Worm (Caenorhabditis elegans) whole organism, early embryonic: Measurements from ENCODE around the gene pccb-1.

Source experiments
- B0310.2 ChIP-seq: sonication (generic microtip); optimal IDR thresholded peaks from 2 replicates; lab custom pipeline; 2016; ENCODE audit warnings: mild to moderate bottlenecking, missing genetic modification characterization, missing compliant biosample characterization
- F13C5.2 ChIP-seq: sonication (generic microtip); optimal IDR thresholded peaks from 2 replicates; lab custom pipeline; 2017; ENCODE audit warnings: mild to moderate bottlenecking, missing genetic modification characterization, inconsistent platforms, missing compliant biosample characterization
- aly-1 ChIP-seq: sonication (generic microtip); optimal IDR thresholded peaks from 2 replicates; lab custom pipeline; 2016; ENCODE audit warnings: missing genetic modification characterization, missing compliant biosample characterization
- ama-1 ChIP-seq: fragments of 150-350 bp; optimal IDR thresholded peaks from 2 replicates; lab custom pipeline; 2014
- ceh-13 ChIP-seq: fragments of 200-800 bp; sonication (Bioruptor generic); optimal IDR thresholded peaks from 2 replicates; lab custom pipeline; 2018; ENCODE audit warnings: mild to moderate bottlenecking, missing genetic modification characterization, missing compliant biosample characterization
- ceh-36 ChIP-seq: sonication (generic microtip); optimal IDR thresholded peaks from 2 replicates; lab custom pipeline; 2016; ENCODE audit warnings: missing genetic modification characterization, inconsistent platforms, missing compliant biosample characterization
- ets-7 ChIP-seq: sonication (generic microtip); optimal IDR thresholded peaks from 2 replicates; lab custom pipeline; 2016; ENCODE audit warnings: missing genotype, missing genetic modification characterization, missing compliant biosample characterization
- flt-1 ChIP-seq: fragments of 200-800 bp; sonication (Bioruptor generic); IDR thresholded peaks from 2 replicates; pipeline ENCODE4 v1.3.6; 2022; ENCODE audit warnings: missing genetic modification characterization, missing compliant biosample characterization
- hmbx-1 ChIP-seq: sonication (generic microtip); optimal IDR thresholded peaks from 2 replicates; lab custom pipeline; 2016; ENCODE audit warnings: mild to moderate bottlenecking, missing genetic modification characterization, missing compliant biosample characterization
- hmg-4 ChIP-seq: fragments of 200-800 bp; sonication (Bioruptor generic); optimal IDR thresholded peaks from 2 replicates; lab custom pipeline; 2018; ENCODE audit warnings: mild to moderate bottlenecking, missing genetic modification characterization, missing compliant biosample characterization
- hnd-1 ChIP-seq: sonication (generic microtip); optimal IDR thresholded peaks from 2 replicates; lab custom pipeline; 2016; ENCODE audit warnings: missing genetic modification characterization, missing compliant biosample characterization
- pes-1 ChIP-seq: fragments of 200-800 bp; sonication (Bioruptor generic); IDR thresholded peaks from 2 replicates; pipeline ENCODE4 v1.3.6; 2022; ENCODE audit warnings: missing genetic modification reagents, missing genetic modification characterization, missing compliant biosample characterization
- scrt-1 ChIP-seq: fragments of 200-800 bp; sonication (Bioruptor generic); IDR thresholded peaks from 2 replicates; pipeline ENCODE4 v1.3.6; 2022; ENCODE audit warnings: missing genetic modification characterization, missing compliant biosample characterization
- sea-1 ChIP-seq: fragments of 200-800 bp; sonication (Bioruptor generic); conservative IDR thresholded peaks from 2 replicates; pipeline ENCODE4 v1.3.6; 2022; ENCODE audit warnings: missing genetic modification characterization, missing compliant biosample characterization
- tbx-11 ChIP-seq: fragments of 200-800 bp; sonication (Bioruptor generic); IDR thresholded peaks from 2 replicates; pipeline ENCODE4 v1.3.6; 2022; ENCODE audit warnings: missing genetic modification characterization, missing compliant biosample characterization
- tbx-37 ChIP-seq: fragments of 200-800 bp; sonication (Bioruptor generic); conservative IDR thresholded peaks from 2 replicates; pipeline ENCODE4 v1.3.6; 2022; ENCODE audit warnings: missing genetic modification reagents, missing genetic modification characterization, missing compliant biosample characterization
- tra-4 ChIP-seq: sonication (generic microtip); optimal IDR thresholded peaks from 2 replicates; lab custom pipeline; 2017; ENCODE audit warnings: missing genetic modification characterization, missing compliant biosample characterization

Gene pccb-1

ce11 chrX:3092460-3092859 is 3.1 kb downstream of the pccb-1 start:
- TF ChIP-seq B0310.2 (tag; lab: Kevin White, UChicago), result no peak
- no peak for TF ChIP-seq tbx-11
- TF ChIP-seq tra-4 (tag; lab: Kevin White, UChicago), result no peak
- TF ChIP-seq F13C5.2 (tag; lab: Kevin White, UChicago), result no peak
- TF ChIP-seq ceh-13 (GFP tag; lab: Kevin White, UChicago), result no peak
- no peak for TF ChIP-seq scrt-1 (GFP tag; lab: Robert Waterston, UW)
- TF ChIP-seq sea-1 (GFP tag; lab: Robert Waterston, UW), result no peak
- TF ChIP-seq aly-1, result no peak
- TF ChIP-seq pes-1 (GFP tag; lab: Robert Waterston, UW), result no peak
- TF ChIP-seq ets-7, result no peak
- TF ChIP-seq hmbx-1 (tag; lab: Kevin White, UChicago), result no peak
- TF ChIP-seq ama-1, result no peak

ce11 chrX:3094304-3094703 is 5.0 kb downstream of the pccb-1 start, which contains the start of gene wrt-2:
wrt-2 (minus strand) TSS chrX:3094349.
- TF ChIP-seq ceh-36 (tag; lab: Kevin White, UChicago), result no peak
- no peak for TF ChIP-seq hnd-1 (tag; lab: Kevin White, UChicago)
- TF ChIP-seq F13C5.2 (tag; lab: Kevin White, UChicago), result no peak
- no peak for TF ChIP-seq B0310.2 (tag; lab: Kevin White, UChicago)
- no peak for TF ChIP-seq tbx-11
- TF ChIP-seq hmg-4 (GFP tag; lab: Kevin White, UChicago), result no peak
- no peak for TF ChIP-seq ceh-13 (GFP tag; lab: Kevin White, UChicago)
- TF ChIP-seq pes-1 (GFP tag; lab: Robert Waterston, UW), result no peak
- no peak for TF ChIP-seq tbx-37 (GFP tag; lab: Robert Waterston, UW)
- no peak for TF ChIP-seq scrt-1 (GFP tag; lab: Robert Waterston, UW)
- no peak for TF ChIP-seq flt-1 (GFP tag; lab: Robert Waterston, UW)
- no peak for TF ChIP-seq tra-4 (tag; lab: Kevin White, UChicago)
- no peak for TF ChIP-seq sea-1 (GFP tag; lab: Robert Waterston, UW)

- no peak for TF ChIP-seq aly-1
- peak; percentile 13 for TF ChIP-seq tra-4 (tag; lab: Kevin White, UChicago)
- TF ChIP-seq scrt-1 (GFP tag; lab: Robert Waterston, UW), result peak; percentile 58; the same call in 1 of the 2 replicates
- no peak for TF ChIP-seq B0310.2 (tag; lab: Kevin White, UChicago)
- TF ChIP-seq ceh-13 (GFP tag; lab: Kevin White, UChicago), result no peak
- TF ChIP-seq ets-7, result no peak
- TF ChIP-seq pes-1 (GFP tag; lab: Robert Waterston, UW), result peak; percentile 75
- peak; percentile 19 for TF ChIP-seq hmbx-1 (tag; lab: Kevin White, UChicago)
- TF ChIP-seq ceh-36 (tag; lab: Kevin White, UChicago), result peak; percentile 38
- TF ChIP-seq ama-1, result no peak
- peak; percentile 65; the same call in 1 of the 2 replicates for TF ChIP-seq sea-1 (GFP tag; lab: Robert Waterston, UW)
- peak; percentile 55 for TF ChIP-seq hmg-4 (GFP tag; lab: Kevin White, UChicago)
- TF ChIP-seq tbx-37 (GFP tag; lab: Robert Waterston, UW), result peak; percentile 29; the same call in 1 of the 2 replicates
- peak; percentile 88 for TF ChIP-seq F13C5.2 (tag; lab: Kevin White, UChicago)
- TF ChIP-seq hnd-1 (tag; lab: Kevin White, UChicago), result peak; percentile 13
- 0 out of 2 replicates have a peak, but pooled peaks have one; percentile 28 for TF ChIP-seq tbx-11
- peak; percentile 45; the same call in 1 of the 2 replicates for TF ChIP-seq flt-1 (GFP tag; lab: Robert Waterston, UW)
Measured at ce11 chrX:3099832-3100231, 10.5 kb downstream of the pccb-1 start, which contains the start of gene sec-3. sec-3 (minus strand) TSS chrX:3099852.

- TF ChIP-seq ceh-36 (tag; lab: Kevin White, UChicago), result no peak
- TF ChIP-seq pes-1 (GFP tag; lab: Robert Waterston, UW), result no peak
- TF ChIP-seq ceh-13 (GFP tag; lab: Kevin White, UChicago), result no peak
- no peak for TF ChIP-seq F13C5.2 (tag; lab: Kevin White, UChicago)
- no peak for TF ChIP-seq ets-7
- TF ChIP-seq aly-1, result no peak
- TF ChIP-seq hnd-1 (tag; lab: Kevin White, UChicago), result no peak
- no peak for TF ChIP-seq sea-1 (GFP tag; lab: Robert Waterston, UW)
- TF ChIP-seq flt-1 (GFP tag; lab: Robert Waterston, UW), result no peak
- TF ChIP-seq tbx-11, result no peak
- TF ChIP-seq scrt-1 (GFP tag; lab: Robert Waterston, UW), result no peak
- no peak for TF ChIP-seq tra-4 (tag; lab: Kevin White, UChicago)
- TF ChIP-seq hmbx-1 (tag; lab: Kevin White, UChicago), result no peak
- TF ChIP-seq B0310.2 (tag; lab: Kevin White, UChicago), result no peak
- no peak for TF ChIP-seq ama-1
- no peak for TF ChIP-seq hmg-4 (GFP tag; lab: Kevin White, UChicago)
- no peak for TF ChIP-seq tbx-37 (GFP tag; lab: Robert Waterston, UW)
Measured at ce11 chrX:3101562-3101961, 12.2 kb downstream of the pccb-1 start.

ce11 chrX:3102165-3102564 is 12.8 kb downstream of the pccb-1 start, which contains the start of gene ztf-13:
ztf-13 (minus strand) TSS chrX:3102175.
- TF ChIP-seq B0310.2 (tag; lab: Kevin White, UChicago), result no peak
- TF ChIP-seq scrt-1 (GFP tag; lab: Robert Waterston, UW), result no peak
- TF ChIP-seq ceh-13 (GFP tag; lab: Kevin White, UChicago), result no peak
- no peak for TF ChIP-seq tra-4 (tag; lab: Kevin White, UChicago)
- no peak for TF ChIP-seq ama-1
- TF ChIP-seq ceh-36 (tag; lab: Kevin White, UChicago), result no peak
- no peak for TF ChIP-seq hmg-4 (GFP tag; lab: Kevin White, UChicago)
- no peak for TF ChIP-seq tbx-11
- no peak for TF ChIP-seq tbx-37 (GFP tag; lab: Robert Waterston, UW)
- TF ChIP-seq hmbx-1 (tag; lab: Kevin White, UChicago), result no peak
- TF ChIP-seq aly-1, result no peak
- no peak for TF ChIP-seq hnd-1 (tag; lab: Kevin White, UChicago)
- TF ChIP-seq pes-1 (GFP tag; lab: Robert Waterston, UW), result no peak

ce11 chrX:3102817-3103216 is 13.5 kb downstream of the pccb-1 start:
- TF ChIP-seq ama-1 (no peak), tbx-11 (peak; percentile 8; the same call in 1 of the 2 replicates), hmg-4 (GFP tag; lab: Kevin White, UChicago) (peak; percentile 86)

- TF ChIP-seq tbx-11 (no peak), F13C5.2 (tag; lab: Kevin White, UChicago) (peak; percentile 30), tbx-37 (GFP tag; lab: Robert Waterston, UW) (no peak)
Measured at ce11 chrX:3106137-3106536, 16.8 kb downstream of the pccb-1 start, which contains the start of gene K10B3.5. K10B3.5 (minus strand) TSS chrX:3106479.
